Worm (Caenorhabditis elegans) whole organism, late embryonic: Measurements from ENCODE around the gene bus-18.

Experiments
- elt-2 ChIP-seq: sonication (generic microtip); optimal IDR thresholded peaks from 2 replicates; lab custom pipeline; 2016; ENCODE audit warnings: missing genetic modification reagents, missing genetic modification characterization, missing compliant biosample characterization
- nfya-1 ChIP-seq: sonication (generic microtip); optimal IDR thresholded peaks from 2 replicates; lab custom pipeline; 2017; ENCODE audit warnings: missing genetic modification characterization, mild to moderate bottlenecking, missing compliant biosample characterization, antibody characterized with exemption, moderate library complexity
- tbx-7 ChIP-seq: sonication (generic microtip); optimal IDR thresholded peaks from 2 replicates; lab custom pipeline; 2016; ENCODE audit warnings: missing genotype, missing genetic modification characterization, missing compliant biosample characterization

ce11 chrV:11736896-11737295 lies 36.6 kb upstream of the bus-18 start, which contains the start of gene spe-42:
- TF ChIP-seq tbx-7 (tag; lab: Kevin White, UChicago), result no peak
- TF ChIP-seq elt-2 (tag; lab: Kevin White, UChicago), result no peak
- no peak for TF ChIP-seq nfya-1 (tag; lab: Kevin White, UChicago)
